Worm (Caenorhabditis elegans): Measurements from ENCODE around the gene poml-4.

DNA sequence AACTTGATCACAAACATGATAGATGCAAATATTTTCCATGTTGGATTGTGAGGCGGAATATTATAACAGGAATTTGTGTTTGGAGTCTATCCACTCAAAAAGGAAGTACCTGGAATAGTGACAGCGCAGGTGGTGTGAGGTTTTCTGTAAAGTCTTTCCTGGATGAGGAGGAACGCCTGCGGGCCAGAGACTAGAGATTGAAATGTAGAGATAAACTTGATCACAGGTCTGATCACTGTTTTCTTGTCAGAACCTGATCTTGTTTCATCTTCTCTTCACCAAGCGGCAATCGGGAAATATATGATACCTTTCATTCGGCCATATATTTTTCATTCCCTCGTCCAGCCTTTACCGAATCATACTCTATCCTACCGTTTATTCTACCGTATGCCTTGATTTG, 45.6 kb downstream of the poml-4 start, which contains the start of gene T07H3.8:
- TF ChIP-seq nhr-12 (tag; optimal IDR thresholded peaks at IDR 0.05) (no peak), snpc-4 (tag; optimal IDR thresholded peaks at IDR 0.05) (no peak), lin-15B (tag; optimal IDR thresholded peaks at IDR 0.05) (no peak), egl-27 (tag; optimal IDR thresholded peaks at IDR 0.05) (no peak), nhr-76 (tag; optimal IDR thresholded peaks at IDR 0.05) (no peak)
